Worm (Caenorhabditis elegans) whole organism, mixed stage, embryonic: ENCODE measurements around the gene D1053.2.

Experiments used
- M03D4.4 ChIP-seq: sonication (generic microtip); optimal IDR thresholded peaks from 2 replicates; lab custom pipeline; 2017; ENCODE audit warnings: mild to moderate bottlenecking, missing genetic modification characterization, missing compliant biosample characterization
- bed-3 ChIP-seq: fragments of 200-800 bp; sonication (Bioruptor generic); optimal IDR thresholded peaks from 3 replicates; lab custom pipeline; 2018; ENCODE audit warnings: mild to moderate bottlenecking, missing genetic modification characterization, moderate library complexity, missing compliant biosample characterization
- blmp-1 ChIP-seq: fragments of 150-350 bp; optimal IDR thresholded peaks from 2 replicates; lab custom pipeline; 2014; ENCODE audit warnings: missing biosample characterization, missing genetic modification characterization
- ceh-39 ChIP-seq: fragments of 150-350 bp; optimal IDR thresholded peaks from 2 replicates; lab custom pipeline; 2014; ENCODE audit warnings: missing biosample characterization, missing genetic modification characterization
- ceh-43 ChIP-seq: fragments of 200-800 bp; sonication (Bioruptor generic); optimal IDR thresholded peaks from 2 replicates; lab custom pipeline; 2018; ENCODE audit warnings: mild to moderate bottlenecking, missing genetic modification characterization, moderate library complexity, missing compliant biosample characterization
- ceh-83 ChIP-seq: fragments of 200-800 bp; sonication (Bioruptor generic); optimal IDR thresholded peaks from 2 replicates; lab custom pipeline; 2018; ENCODE audit warnings: mild to moderate bottlenecking, missing genetic modification characterization, missing compliant biosample characterization
- ces-1 ChIP-seq: fragments of 150-350 bp; optimal IDR thresholded peaks from 2 replicates; lab custom pipeline; 2014; ENCODE audit warnings: missing biosample characterization, missing genetic modification reagents, missing genetic modification characterization
- cnd-1 ChIP-seq: fragments of 200-800 bp; sonication (Bioruptor generic); optimal IDR thresholded peaks from 2 replicates; lab custom pipeline; 2018; ENCODE audit warnings: mild to moderate bottlenecking, missing genetic modification characterization, missing compliant biosample characterization
- elt-1 ChIP-seq: sonication (generic microtip); optimal IDR thresholded peaks from 2 replicates; lab custom pipeline; 2017; ENCODE audit warnings: missing genetic modification characterization, mild to moderate bottlenecking, missing compliant biosample characterization, antibody characterized with exemption, moderate library complexity, borderline replicate concordance; ENCODE audit not compliant: insufficient read depth
- elt-3 ChIP-seq: fragments of 150-350 bp; optimal IDR thresholded peaks from 2 replicates; lab custom pipeline; 2014; ENCODE audit warnings: missing biosample characterization, missing genetic modification characterization
- flh-1 ChIP-seq: fragments of 200-800 bp; sonication (Bioruptor generic); optimal IDR thresholded peaks from 2 replicates; lab custom pipeline; 2018; ENCODE audit warnings: mild to moderate bottlenecking, missing genetic modification characterization, moderate library complexity, missing compliant biosample characterization
- ham-2 ChIP-seq: fragments of 200-800 bp; sonication (Bioruptor generic); optimal IDR thresholded peaks from 2 replicates; lab custom pipeline; 2018; ENCODE audit warnings: mild to moderate bottlenecking, missing genetic modification characterization, missing compliant biosample characterization
- hlh-1 ChIP-seq: fragments of 150-350 bp; optimal IDR thresholded peaks from 2 replicates; lab custom pipeline; 2014; ENCODE audit warnings: missing biosample characterization, missing genetic modification reagents, missing genetic modification characterization
- lin-13 ChIP-seq: fragments of 150-350 bp; optimal IDR thresholded peaks from 2 replicates; lab custom pipeline; 2014; ENCODE audit warnings: missing biosample characterization, missing genetic modification characterization
- lsy-2 ChIP-seq: fragments of 150-350 bp; optimal IDR thresholded peaks from 2 replicates; lab custom pipeline; 2014; ENCODE audit warnings: missing biosample characterization, missing genetic modification characterization
- mls-2 ChIP-seq: sonication (generic microtip); optimal IDR thresholded peaks from 2 replicates; lab custom pipeline; 2016; ENCODE audit warnings: mild to moderate bottlenecking, missing genetic modification characterization, moderate library complexity, missing compliant biosample characterization
- nhr-12 ChIP-seq: fragments of 150-350 bp; optimal IDR thresholded peaks from 2 replicates; lab custom pipeline; 2014; ENCODE audit warnings: missing biosample characterization, missing genetic modification characterization
- nhr-2 ChIP-seq: fragments of 150-350 bp; optimal IDR thresholded peaks from 2 replicates; lab custom pipeline; 2014; ENCODE audit warnings: missing biosample characterization, missing genetic modification characterization
- nhr-237 ChIP-seq: fragments of 150-350 bp; optimal IDR thresholded peaks from 2 replicates; lab custom pipeline; 2014; ENCODE audit warnings: missing biosample characterization, missing genetic modification characterization
- nhr-28 ChIP-seq: fragments of 150-350 bp; optimal IDR thresholded peaks from 2 replicates; lab custom pipeline; 2014; ENCODE audit warnings: missing biosample characterization, missing genetic modification characterization
- nhr-76 ChIP-seq: sonication (generic microtip); optimal IDR thresholded peaks from 2 replicates; lab custom pipeline; 2017; ENCODE audit warnings: missing biosample characterization, missing genetic modification characterization
- sem-2 ChIP-seq: fragments of 200-800 bp; sonication (Bioruptor generic); optimal IDR thresholded peaks from 2 replicates; lab custom pipeline; 2018; ENCODE audit warnings: mild to moderate bottlenecking, missing genetic modification characterization, missing compliant biosample characterization
- snpc-4 ChIP-seq: fragments of 150-350 bp; optimal IDR thresholded peaks from 2 replicates; lab custom pipeline; 2014; ENCODE audit warnings: missing biosample characterization, missing genetic modification characterization
- tbx-8 ChIP-seq: fragments of 200-800 bp; sonication (Bioruptor generic); optimal IDR thresholded peaks from 2 replicates; lab custom pipeline; 2018; ENCODE audit warnings: mild to moderate bottlenecking, missing genetic modification characterization, moderate library complexity, missing compliant biosample characterization
- unc-39 ChIP-seq: fragments of 150-350 bp; optimal IDR thresholded peaks from 2 replicates; lab custom pipeline; 2014; ENCODE audit warnings: missing biosample characterization, missing genetic modification characterization
- unc-62 ChIP-seq: fragments of 150-350 bp; optimal IDR thresholded peaks from 2 replicates; lab custom pipeline; 2014; ENCODE audit warnings: missing biosample characterization, missing genetic modification reagents, missing genetic modification characterization
- zip-8 ChIP-seq: fragments of 150-350 bp; optimal IDR thresholded peaks from 2 replicates; lab custom pipeline; 2014; ENCODE audit warnings: missing biosample characterization, missing genetic modification characterization

Gene D1053.2

DNA sequence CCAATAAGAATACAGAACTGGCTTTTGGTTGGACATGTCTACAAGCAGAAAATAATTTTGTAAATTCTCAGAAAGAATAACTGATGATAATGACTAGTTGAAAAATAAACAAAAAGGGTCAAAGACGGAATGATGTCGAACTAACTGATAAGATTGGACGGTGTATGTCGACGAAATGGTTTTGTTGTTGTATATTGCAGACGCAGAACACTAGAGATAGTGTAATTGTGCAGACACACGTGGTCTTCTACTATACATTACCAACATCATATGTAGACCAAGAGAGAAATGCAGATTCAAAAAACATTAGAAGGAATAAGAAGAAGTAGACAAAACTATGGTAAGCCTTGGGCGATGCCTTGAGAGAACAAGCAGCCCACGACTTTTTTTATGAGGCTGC is at the start of gene D1053.2, which contains the start of gene gst-42:
Gene D1053.2, plus strand, starts transcription at position 391 of the 400 bp plus-strand sequence.
Gene gst-42, minus strand, starts transcription at position 176 of the 400 bp plus-strand sequence.
- TF ChIP-seq nhr-2 (tag; lab: Kevin White, UChicago) (no peak), lin-13 (tag; lab: Kevin White, UChicago) (no peak), nhr-76 (tag; lab: Kevin White, UChicago) (no peak), tbx-8 (GFP tag; lab: Kevin White, UChicago) (no peak), ham-2 (GFP tag; lab: Kevin White, UChicago) (no peak), lsy-2 (tag; lab: Kevin White, UChicago) (no peak), flh-1 (GFP tag; lab: Kevin White, UChicago) (no peak), M03D4.4 (tag; lab: Kevin White, UChicago) (no peak), cnd-1 (no peak), mls-2 (tag; lab: Kevin White, UChicago) (no peak), blmp-1 (no peak), ceh-83 (GFP tag; lab: Kevin White, UChicago) (no peak), unc-39 (tag; lab: Kevin White, UChicago) (no peak), ceh-43 (no peak)

DNA sequence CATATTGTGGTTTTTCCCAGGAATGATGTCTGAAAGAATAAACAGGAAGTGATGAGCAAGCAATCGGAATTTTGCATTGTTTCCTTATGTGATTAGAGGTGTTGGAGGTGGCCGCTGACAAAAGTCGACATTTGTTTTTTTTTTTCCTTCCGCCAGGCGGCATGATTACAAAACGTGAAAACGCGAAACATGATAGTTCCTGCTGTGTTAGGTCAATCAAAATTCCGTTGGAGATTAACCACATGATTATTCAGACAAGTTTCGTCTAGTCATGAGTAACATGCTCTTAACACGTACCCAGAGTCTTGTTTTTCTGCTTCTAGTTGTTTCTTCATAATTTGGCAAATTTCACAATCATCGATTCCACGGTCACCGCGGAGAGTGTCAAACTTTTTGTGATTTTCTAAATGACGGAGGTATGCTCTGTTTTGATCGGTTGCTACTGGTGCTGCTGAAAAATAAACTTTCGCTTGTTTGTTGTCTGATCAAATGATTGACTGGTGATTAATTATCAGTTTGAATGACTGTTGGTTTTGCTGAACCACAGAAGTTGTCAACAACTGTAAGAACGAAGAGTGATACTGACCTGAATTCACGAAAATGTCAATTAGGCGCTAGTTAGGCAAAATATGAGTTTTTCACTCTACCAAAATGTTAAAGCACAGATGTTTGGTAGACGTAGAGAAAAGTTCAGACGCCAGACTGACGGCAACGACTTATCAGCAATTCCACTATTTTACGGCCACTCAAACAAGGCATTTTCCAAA is 48.6 kb upstream of the D1053.2 start:
- TF ChIP-seq nhr-237 (tag; lab: Kevin White, UChicago) = no peak

DNA sequence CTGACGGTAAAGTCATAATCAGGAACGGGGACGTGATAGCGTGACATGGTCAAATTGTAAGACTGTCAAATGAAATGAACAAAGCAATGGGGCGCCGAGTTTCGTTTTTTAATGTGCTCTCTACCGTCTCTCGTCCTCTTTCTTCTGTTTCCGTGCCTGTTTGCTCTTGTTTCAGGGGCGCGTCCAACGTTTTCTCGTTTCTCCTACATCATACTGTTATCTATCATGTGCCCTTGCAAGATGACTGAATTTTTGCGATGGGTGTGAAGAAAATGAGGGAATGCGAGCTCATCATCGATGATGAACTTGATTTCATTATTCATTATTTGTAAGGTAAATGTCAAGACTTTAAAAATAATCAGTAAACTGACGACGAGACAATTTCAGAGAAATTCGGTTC is 47.1 kb upstream of the D1053.2 start, which contains the start of gene T04F8.7:
Gene T04F8.7, minus strand, starts transcription at position 130 of the 400 bp plus-strand sequence.
- no peak for TF ChIP-seq nhr-12 (tag; lab: Kevin White, UChicago)
- TF ChIP-seq tbx-8 (GFP tag; lab: Kevin White, UChicago) = no peak
- TF ChIP-seq elt-3 = no peak
- TF ChIP-seq sem-2 (GFP tag; lab: Kevin White, UChicago) = no peak

DNA sequence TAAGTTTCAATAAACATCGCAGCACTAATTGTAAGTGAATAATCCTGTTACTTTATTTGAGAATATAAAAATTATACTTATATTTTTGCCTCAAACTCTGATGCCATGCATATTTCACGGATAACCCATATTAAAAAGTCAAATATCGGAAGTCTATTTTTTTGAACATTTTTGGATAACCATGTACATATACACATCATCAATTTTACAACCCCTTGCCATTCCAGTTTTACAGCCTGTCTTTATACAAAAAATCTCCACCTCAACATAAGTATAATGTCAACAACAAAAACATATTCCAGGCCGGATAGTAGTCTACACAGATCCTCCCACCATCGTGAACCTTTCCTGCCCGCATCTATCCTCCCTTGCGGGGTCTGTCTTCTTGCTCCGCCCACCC is 43.7 kb upstream of the D1053.2 start, which contains the start of gene hnd-1:
Gene hnd-1, plus strand, starts transcription at position 301 of the 400 bp plus-strand sequence.
- TF ChIP-seq flh-1 (GFP tag; lab: Kevin White, UChicago) = no peak
- no peak for TF ChIP-seq snpc-4 (tag; lab: Kevin White, UChicago)
- no peak for TF ChIP-seq ham-2 (GFP tag; lab: Kevin White, UChicago)
- TF ChIP-seq mls-2 (tag; lab: Kevin White, UChicago) = no peak
- no peak for TF ChIP-seq hlh-1 (tag; lab: Kevin White, UChicago)
- TF ChIP-seq zip-8 (tag; lab: Kevin White, UChicago) = no peak
- TF ChIP-seq lin-13 (tag; lab: Kevin White, UChicago) = no peak
- no peak for TF ChIP-seq ceh-83 (GFP tag; lab: Kevin White, UChicago)
- no peak for TF ChIP-seq nhr-76 (tag; lab: Kevin White, UChicago)
- TF ChIP-seq nhr-28 (tag; lab: Kevin White, UChicago) = no peak
- no peak for TF ChIP-seq bed-3 (GFP tag; lab: Kevin White, UChicago)
- TF ChIP-seq unc-62 (GFP tag; lab: Kevin White, UChicago) = no peak
- no peak for TF ChIP-seq unc-39 (tag; lab: Kevin White, UChicago)
- TF ChIP-seq ceh-39 (tag; lab: Kevin White, UChicago) = no peak
- no peak for TF ChIP-seq ces-1 (GFP tag; lab: Kevin White, UChicago)
- TF ChIP-seq cnd-1 = no peak

DNA sequence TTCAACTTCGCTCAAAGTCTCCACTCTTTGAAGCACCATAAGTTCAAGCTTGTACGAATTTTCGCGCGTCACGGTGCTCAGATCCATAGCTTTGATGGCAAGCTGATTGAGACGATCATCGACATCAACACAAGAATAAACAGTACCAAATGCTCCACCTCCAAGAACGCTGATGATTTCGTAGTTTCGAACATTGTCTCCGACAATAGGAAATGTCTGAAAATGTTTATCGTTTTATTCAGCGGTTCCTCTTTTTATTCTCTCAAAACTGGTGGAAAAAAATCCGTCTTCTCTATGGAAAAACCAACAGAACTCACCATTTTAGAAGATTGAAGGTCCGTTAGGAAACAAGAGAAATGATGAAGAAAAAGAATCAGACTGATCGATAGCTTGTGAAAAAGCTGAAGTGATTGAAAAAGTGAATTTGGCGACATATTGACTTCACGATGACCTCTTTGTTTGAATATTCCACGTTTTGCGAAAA is 40.1 kb upstream of the D1053.2 start, which contains the start of gene C44C10.7:
Gene C44C10.7, minus strand, starts transcription at position 434 of the 484 bp plus-strand sequence.
- no peak for TF ChIP-seq zip-8 (tag; lab: Kevin White, UChicago)

DNA sequence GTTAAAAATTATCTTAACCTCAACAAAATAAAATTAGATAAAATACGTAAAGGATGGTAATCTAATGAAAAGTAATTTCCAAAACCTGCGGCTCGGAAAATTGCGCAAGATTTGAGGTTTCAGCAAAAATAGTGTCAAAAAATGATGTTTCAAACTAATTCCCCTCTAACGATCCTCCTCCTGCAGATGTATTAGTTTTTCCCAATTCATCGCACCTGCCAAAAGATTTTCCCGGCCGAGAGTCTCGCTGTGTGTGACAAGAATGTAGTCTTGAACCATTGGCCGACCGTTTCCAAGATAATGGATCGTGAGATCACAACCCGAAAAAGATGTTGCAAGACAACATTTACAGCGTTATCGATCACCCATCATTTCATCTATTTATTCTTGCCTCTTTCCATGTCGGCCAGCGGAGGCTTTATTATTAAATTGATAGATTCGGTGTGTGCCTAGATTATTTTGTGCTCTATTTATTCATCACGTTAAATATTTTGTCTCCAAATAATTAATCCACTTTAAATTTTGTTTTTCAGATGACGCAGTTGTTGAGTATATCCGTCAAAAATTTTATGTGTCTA is 37.8 kb upstream of the D1053.2 start, which contains the start of the genes C44C10.10 and C44C10.5:
Gene C44C10.10, plus strand, starts transcription at position 301 of the 578 bp plus-strand sequence.
Gene C44C10.5, plus strand, starts transcription at position 528 of the 578 bp plus-strand sequence.
- TF ChIP-seq elt-1 (peak; percentile 30), unc-62 (GFP tag; lab: Kevin White, UChicago) (no peak)
- TF ChIP-seq, all 35 proteins: peak for 1
